In the genomic region with DNA sequence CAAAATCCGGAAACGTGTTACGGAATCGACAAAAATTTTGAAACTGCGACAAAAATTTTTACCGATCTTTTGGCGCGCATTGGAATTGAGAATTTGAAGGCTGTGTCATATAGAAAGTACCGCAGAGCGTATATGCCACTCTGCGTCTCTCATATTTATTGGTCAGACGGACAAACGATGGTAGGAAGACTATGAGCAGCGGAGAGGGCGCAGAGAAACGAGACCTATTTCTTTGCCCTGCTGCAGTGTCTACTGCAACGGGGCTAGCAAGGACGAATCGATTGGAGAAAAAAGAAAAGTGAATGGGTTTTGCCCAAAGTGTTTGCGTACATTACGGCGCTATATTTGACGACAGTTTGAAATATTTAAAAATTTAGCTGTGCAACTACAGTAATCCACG, we compare ENCODE assay signal across 3 worm cellular contexts.
TF ChIP-seq lines count a peak whose summit lies in the region.

No protein-coding gene starts in this region.

TF ChIP-seq in whole organism, L1 larva, 84 proteins besides CTCF, POLR2A, EP300 and RAD21 (continued from another document and continues in another):
- TF ChIP-seq ztf-11 (tag; optimal IDR thresholded peaks at IDR 0.05; lab: Kevin White, UChicago) (peak in 1 of 2 experiments; percentile 43), jun-1 (tag; optimal IDR thresholded peaks at IDR 0.05; lab: Kevin White, UChicago) (peak; percentile 54), nhr-11 (tag; optimal IDR thresholded peaks at IDR 0.05; lab: Kevin White, UChicago) (no peak), grh-1 (GFP tag; IDR thresholded peaks at IDR 0.05; lab: Robert Waterston, UW) (peak; percentile 44), dpl-1 (GFP tag; optimal IDR thresholded peaks at IDR 0.05; lab: Kevin White, UChicago) (peak; percentile 74 to 76 (median 75)), skn-1 (tag; optimal IDR thresholded peaks at IDR 0.05; lab: Kevin White, UChicago) (peak; percentile 1), rnt-1 (tag; optimal IDR thresholded peaks at IDR 0.05; lab: Kevin White, UChicago) (peak; percentile 82), nhr-19 (GFP tag; conservative IDR thresholded peaks at IDR 0.05; lab: Robert Waterston, UW) (peak; percentile 67), fos-1 (tag; optimal IDR thresholded peaks at IDR 0.05; lab: Kevin White, UChicago) (peak; percentile 67), tlp-1 (tag; optimal IDR thresholded peaks at IDR 0.05; lab: Kevin White, UChicago) (no peak), tbx-2 (tag; optimal IDR thresholded peaks at IDR 0.05; lab: Kevin White, UChicago) (peak; percentile 67), lin-13 (GFP tag; optimal IDR thresholded peaks at IDR 0.05; lab: Kevin White, UChicago) (peak; percentile 100), ceh-8 (GFP tag; optimal IDR thresholded peaks at IDR 0.05; lab: Kevin White, UChicago) (no peak), lsy-2 (tag; optimal IDR thresholded peaks at IDR 0.05; lab: Kevin White, UChicago) (peak; percentile 82 to 86), efl-3 (GFP tag; optimal IDR thresholded peaks at IDR 0.05; lab: Kevin White, UChicago) (no peak), F16B12.6 (tag; optimal IDR thresholded peaks at IDR 0.05; lab: Kevin White, UChicago) (peak; percentile 76), lin-35 (GFP tag; optimal IDR thresholded peaks at IDR 0.05; lab: Kevin White, UChicago) (peak; percentile 73 to 91), snu-23 (GFP tag; optimal IDR thresholded peaks at IDR 0.05; lab: Kevin White, UChicago) (peak; percentile 83), nhr-85 (tag; lab: Kevin White, UChicago) (peak; percentile 79), nhr-71 (tag; optimal IDR thresholded peaks at IDR 0.05; lab: Kevin White, UChicago) (peak; percentile 89), snpc-4 (tag; optimal IDR thresholded peaks at IDR 0.05; lab: Kevin White, UChicago) (peak; percentile 80), xbp-1 (tag; optimal IDR thresholded peaks at IDR 0.05; lab: Kevin White, UChicago) (peak; percentile 71), ztf-4 (tag; optimal IDR thresholded peaks at IDR 0.05; lab: Kevin White, UChicago) (peak; percentile 66), unc-130 (tag; optimal IDR thresholded peaks at IDR 0.05; lab: Kevin White, UChicago) (peak; percentile 49), unc-86 (tag; optimal IDR thresholded peaks at IDR 0.05; lab: Kevin White, UChicago) (peak; percentile 56), hpl-2 (GFP tag; optimal IDR thresholded peaks at IDR 0.05; lab: Kevin White, UChicago) (peak; percentile 80), pax-3 (tag; optimal IDR thresholded peaks at IDR 0.05; lab: Kevin White, UChicago) (peak; percentile 77), ama-1 (optimal IDR thresholded peaks at IDR 0.05; lab: Kevin White, UChicago) (no peak), zag-1 (tag; optimal IDR thresholded peaks at IDR 0.05; lab: Kevin White, UChicago) (no peak), lir-3 (tag; optimal IDR thresholded peaks at IDR 0.05; lab: Kevin White, UChicago; ENCODE audit: poor library complexity) (peak; percentile 78), dsc-1 (tag; optimal IDR thresholded peaks at IDR 0.05; lab: Kevin White, UChicago) (peak; percentile 69), irx-1 (tag; optimal IDR thresholded peaks at IDR 0.05; lab: Kevin White, UChicago) (peak; percentile 6), efl-1 (optimal IDR thresholded peaks at IDR 0.05; lab: Kevin White, UChicago) (peak; percentile 82 to 95), efl-1 (GFP tag; optimal IDR thresholded peaks at IDR 0.05 in 1 of 2; lab: Kevin White, UChicago) (peak; percentile 64 to 97), C16A3.4 (tag; optimal IDR thresholded peaks at IDR 0.05; lab: Kevin White, UChicago) (peak; percentile 77), mef-2 (tag; optimal IDR thresholded peaks at IDR 0.05; lab: Kevin White, UChicago) (peak; percentile 44), fkh-4 (tag; optimal IDR thresholded peaks at IDR 0.05; lab: Kevin White, UChicago; ENCODE audit: borderline replicate concordance) (no peak), Y116A8C.19 (tag; optimal IDR thresholded peaks at IDR 0.05; lab: Kevin White, UChicago; ENCODE audit: borderline replicate concordance) (no peak), ceh-88 (GFP tag; IDR thresholded peaks at IDR 0.05; lab: Robert Waterston, UW) (peak; percentile 52; the same call in 1 of the 2 replicates), nhr-77 (tag; optimal IDR thresholded peaks at IDR 0.05; lab: Kevin White, UChicago) (peak; percentile 65), hlh-4 (tag; optimal IDR thresholded peaks at IDR 0.05; lab: Kevin White, UChicago) (no peak), fkh-10 (GFP tag; optimal IDR thresholded peaks at IDR 0.05; lab: Kevin White, UChicago) (no peak)

TF ChIP-seq in whole organism, L3 larva, 47 proteins besides CTCF, POLR2A, EP300 and RAD21 (continued from another document):
- TF ChIP-seq ceh-28 (tag; optimal IDR thresholded peaks at IDR 0.05; lab: Kevin White, UChicago) (peak; percentile 78), jun-1 (tag; optimal IDR thresholded peaks at IDR 0.05; lab: Kevin White, UChicago) (peak; percentile 53), ama-1 (optimal IDR thresholded peaks at IDR 0.05; lab: Kevin White, UChicago) (peak; percentile 64), nfya-1 (tag; optimal IDR thresholded peaks at IDR 0.05; lab: Kevin White, UChicago; ENCODE audit: insufficient read depth) (peak; percentile 88)

TF ChIP-seq in whole organism, young adult, 124 proteins besides CTCF, POLR2A, EP300 and RAD21 (continued from another document):
- TF ChIP-seq Y56A3A.18 (GFP tag; IDR thresholded peaks at IDR 0.05; lab: Robert Waterston, UW) (0 out of 2 replicates have a peak, but pooled peaks have one; percentile 52), sea-2 (GFP tag; IDR thresholded peaks at IDR 0.05; lab: Robert Waterston, UW) (no peak), F39B2.1 (GFP tag; IDR thresholded peaks at IDR 0.05; lab: Robert Waterston, UW) (no peak), ceh-91 (GFP tag; IDR thresholded peaks at IDR 0.05; lab: Robert Waterston, UW) (no peak), fkh-3 (tag; optimal IDR thresholded peaks at IDR 0.05; lab: Kevin White, UChicago) (no peak), nfyb-1 (GFP tag; IDR thresholded peaks at IDR 0.05; lab: Robert Waterston, UW) (0 out of 2 replicates have a peak, but pooled peaks have one; percentile 28), snpc-4 (GFP tag; optimal IDR thresholded peaks at IDR 0.05; lab: Kevin White, UChicago) (no peak), snpc-4 (tag; optimal IDR thresholded peaks at IDR 0.05; lab: Kevin White, UChicago) (peak in 3 of 4 experiments; percentile 35 to 52 (median 40)), rcor-1 (GFP tag; IDR thresholded peaks at IDR 0.05; lab: Robert Waterston, UW) (0 out of 2 replicates have a peak, but pooled peaks have one; percentile 26), K12H6.12 (tag; optimal IDR thresholded peaks at IDR 0.05; lab: Kevin White, UChicago) (peak; percentile 74), B0336.3 (GFP tag; IDR thresholded peaks at IDR 0.05; lab: Robert Waterston, UW) (peak; percentile 35; the same call in 1 of the 2 replicates), T07F8.4 (tag; optimal IDR thresholded peaks at IDR 0.05; lab: Kevin White, UChicago) (no peak), madf-6 (GFP tag; IDR thresholded peaks at IDR 0.05; lab: Robert Waterston, UW) (no peak; the same call in 1 of the 2 replicates), madf-10 (tag; optimal IDR thresholded peaks at IDR 0.05; lab: Kevin White, UChicago) (peak; percentile 39), pbrm-1 (GFP tag; IDR thresholded peaks at IDR 0.05; lab: Robert Waterston, UW) (0 out of 2 replicates have a peak, but pooled peaks have one; percentile 38), atf-7 (tag; optimal IDR thresholded peaks at IDR 0.05; lab: Kevin White, UChicago) (peak; percentile 28), lin-40 (tag; optimal IDR thresholded peaks at IDR 0.05; lab: Kevin White, UChicago) (peak; percentile 56), ceh-100 (GFP tag; IDR thresholded peaks at IDR 0.05; lab: Robert Waterston, UW) (peak; percentile 25; the same call in 1 of the 2 replicates), nhr-27 (tag; optimal IDR thresholded peaks at IDR 0.05; lab: Kevin White, UChicago) (no peak), tbx-9 (tag; optimal IDR thresholded peaks at IDR 0.05; lab: Kevin White, UChicago; ENCODE audit: borderline replicate concordance) (no peak), dpff-1 (tag; optimal IDR thresholded peaks at IDR 0.05; lab: Kevin White, UChicago) (no peak), egl-18 (GFP tag; IDR thresholded peaks at IDR 0.05; lab: Robert Waterston, UW) (no peak), zfh-2 (GFP tag; conservative IDR thresholded peaks at IDR 0.05; lab: Robert Waterston, UW) (peak; percentile 69), mcd-1 (GFP tag; IDR thresholded peaks at IDR 0.05; lab: Robert Waterston, UW) (peak; percentile 81), D2030.7 (GFP tag; IDR thresholded peaks at IDR 0.05; lab: Robert Waterston, UW) (peak; percentile 23; the same call in 1 of the 2 replicates), attf-5 (GFP tag; optimal IDR thresholded peaks at IDR 0.05; lab: Kevin White, UChicago) (peak; percentile 94), dox-1 (GFP tag; IDR thresholded peaks at IDR 0.05; lab: Robert Waterston, UW) (peak; percentile 45; the same call in 1 of the 2 replicates), ccch-3 (GFP tag; optimal IDR thresholded peaks at IDR 0.05; lab: Kevin White, UChicago) (no peak), Y95B8A.8 (GFP tag; IDR thresholded peaks at IDR 0.05; lab: Robert Waterston, UW) (no peak), chd-7 (tag; optimal IDR thresholded peaks at IDR 0.05; lab: Kevin White, UChicago) (peak; percentile 47)
